Worm (Caenorhabditis elegans) whole organism, dauer: ENCODE data around the gene sri-20.

ENCODE experiments used
- unc-62 ChIP-seq: sonication (generic microtip); optimal IDR thresholded peaks from 2 replicates; lab custom pipeline; 2017; ENCODE audit warnings: missing biosample characterization, missing genetic modification reagents, missing genetic modification characterization

The sri-20 gene

DNA sequence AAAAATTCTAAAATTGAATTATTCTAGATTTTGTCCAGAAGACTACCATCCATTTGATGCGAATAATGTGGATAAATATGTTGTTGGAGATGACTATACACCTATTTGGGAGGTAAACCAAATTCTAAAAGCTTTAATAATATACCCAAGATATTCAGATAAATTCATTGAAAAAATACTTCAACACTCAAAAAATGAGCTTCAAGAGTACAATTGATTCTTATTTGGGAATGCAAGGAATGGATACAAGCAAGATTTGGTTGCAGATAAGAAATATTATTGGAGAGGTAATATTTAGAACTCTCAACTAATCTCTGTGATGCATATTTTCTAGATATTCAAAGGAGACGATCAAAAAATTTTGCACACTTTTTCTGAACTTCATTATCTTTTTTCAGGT is 8.2 kb upstream of the sri-20 start:
- no peak for TF ChIP-seq unc-62

DNA sequence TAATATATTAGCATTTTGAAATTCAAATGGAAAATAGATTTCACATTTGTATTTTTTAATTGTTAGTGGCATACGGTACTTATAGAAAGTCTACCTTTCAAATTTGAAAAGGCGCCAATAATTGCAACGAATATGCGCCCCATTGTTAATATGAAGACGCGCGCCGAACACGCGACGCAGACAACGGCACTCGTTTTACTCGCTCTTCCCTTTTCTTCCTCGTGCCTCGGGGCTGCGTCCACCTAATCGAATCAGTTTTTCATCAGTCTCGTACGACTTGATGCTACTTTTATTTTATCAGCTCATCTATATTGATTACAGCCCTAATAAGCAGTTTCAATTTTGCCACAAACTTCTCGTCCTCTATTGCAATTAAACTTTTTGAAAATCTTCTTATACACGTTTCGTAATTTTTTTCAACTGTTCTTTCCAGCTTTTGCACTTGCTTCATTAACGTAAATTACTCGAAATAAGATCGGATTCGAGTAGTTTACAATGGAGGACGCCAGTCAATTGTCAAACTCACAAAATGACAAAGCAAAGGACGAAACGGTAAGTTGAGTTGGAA is 6.4 kb upstream of the sri-20 start, which contains the start of gene cash-1:
TSS of gene cash-1 (plus strand) at position 432 of the 568 bp plus-strand sequence.
- no peak for TF ChIP-seq unc-62

DNA sequence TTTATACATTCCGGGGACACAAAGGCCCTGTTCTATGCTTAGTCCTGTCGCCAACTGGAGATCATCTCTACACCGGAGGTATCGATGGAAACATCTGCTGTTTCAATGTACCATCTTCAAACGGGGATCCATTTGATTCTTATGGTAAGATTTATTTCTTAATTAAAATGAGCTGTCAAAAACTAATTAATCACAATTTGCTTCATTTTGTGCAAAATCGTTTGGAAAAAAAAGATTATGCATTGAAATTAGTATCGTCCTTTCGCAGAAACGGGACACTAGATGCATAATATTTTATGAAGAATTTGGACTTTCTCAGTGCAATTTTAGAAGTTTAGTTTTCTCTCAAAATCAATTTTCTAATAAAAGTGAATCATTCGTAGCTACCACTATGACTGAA is 4.5 kb upstream of the sri-20 start:
- no peak for TF ChIP-seq unc-62

DNA sequence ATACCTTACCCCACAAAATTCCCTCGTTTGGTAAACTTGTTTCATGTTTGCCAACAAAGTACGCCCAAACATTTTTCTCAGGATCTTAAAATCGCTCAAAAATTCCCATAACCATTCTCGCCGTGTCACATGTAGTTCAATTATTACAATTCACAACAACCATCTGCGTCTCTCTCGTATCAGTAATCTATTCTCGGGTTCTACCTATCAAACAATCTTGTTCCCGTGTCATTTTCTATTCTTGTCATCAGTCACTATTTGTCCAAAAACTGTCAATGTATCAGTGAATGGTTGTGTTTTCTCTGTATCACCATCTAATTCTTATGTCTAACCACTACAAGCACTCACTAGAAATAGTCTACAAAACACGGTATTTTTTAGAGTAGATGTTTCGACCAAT is 2.8 kb downstream of the sri-20 start:
- TF ChIP-seq unc-62, result no peak

DNA sequence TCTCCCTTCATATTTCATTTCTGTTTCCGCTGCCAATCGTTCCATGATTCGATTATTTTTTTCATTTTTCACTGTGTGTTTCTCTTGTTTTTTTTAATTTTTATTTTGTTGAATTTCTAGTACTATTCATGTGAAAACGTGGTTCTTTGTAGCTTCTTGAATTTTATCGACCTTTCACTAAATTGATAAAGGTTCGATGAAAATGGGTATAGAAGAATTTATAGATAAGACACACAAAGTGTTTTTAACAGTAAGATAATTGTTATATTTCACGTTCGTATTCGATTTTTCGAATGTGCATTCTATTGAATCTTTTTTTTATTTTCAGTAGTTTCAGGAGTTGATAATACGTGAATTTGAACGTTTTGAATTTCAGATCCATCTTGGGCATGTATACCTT is 3.6 kb downstream of the sri-20 start, which contains the start of gene ugt-49:
TSS of gene ugt-49 (plus strand) at position 371 of the 400 bp plus-strand sequence.
- TF ChIP-seq unc-62, result no peak

DNA sequence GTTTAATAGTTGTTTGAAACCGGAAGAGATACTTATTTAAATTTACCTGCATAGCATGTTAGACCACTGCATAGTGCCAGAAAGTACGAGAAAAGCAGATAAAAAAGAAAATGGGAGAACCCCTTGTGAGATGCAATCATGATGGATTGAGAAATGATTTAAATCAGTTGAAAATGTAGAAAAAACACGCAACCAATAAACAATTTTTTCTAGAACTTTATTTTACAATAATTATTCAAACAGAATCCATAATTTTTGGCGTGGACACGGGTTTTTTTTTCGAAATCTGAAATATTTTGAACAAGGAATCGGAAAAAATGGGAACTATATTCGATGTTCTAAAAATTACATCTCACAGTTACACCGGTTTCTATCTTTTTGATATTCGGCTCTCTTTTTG is 10.9 kb downstream of the sri-20 start, which contains the start of gene AC3.12:
TSS of gene AC3.12 (minus strand) at position 101 of the 400 bp plus-strand sequence.
- no peak for TF ChIP-seq unc-62

DNA sequence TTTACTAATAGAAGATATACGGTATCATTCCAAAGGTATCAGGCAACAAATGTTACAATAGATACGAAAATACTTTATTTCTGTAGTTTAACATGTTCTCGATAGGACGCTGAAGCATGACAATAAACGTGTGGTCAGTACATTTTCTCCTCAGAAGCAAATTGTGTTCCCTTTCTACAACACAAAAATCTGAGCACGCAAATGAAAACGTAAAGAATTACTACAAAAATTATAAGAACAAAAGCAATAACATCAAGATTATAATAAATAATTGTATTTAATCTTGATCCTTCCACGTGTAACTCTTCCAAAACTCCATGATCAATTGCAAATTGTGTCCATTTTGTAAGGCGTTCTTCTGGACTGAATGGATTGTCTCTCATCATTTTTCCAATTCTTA is 11.4 kb downstream of the sri-20 start:
- no peak for TF ChIP-seq unc-62

DNA sequence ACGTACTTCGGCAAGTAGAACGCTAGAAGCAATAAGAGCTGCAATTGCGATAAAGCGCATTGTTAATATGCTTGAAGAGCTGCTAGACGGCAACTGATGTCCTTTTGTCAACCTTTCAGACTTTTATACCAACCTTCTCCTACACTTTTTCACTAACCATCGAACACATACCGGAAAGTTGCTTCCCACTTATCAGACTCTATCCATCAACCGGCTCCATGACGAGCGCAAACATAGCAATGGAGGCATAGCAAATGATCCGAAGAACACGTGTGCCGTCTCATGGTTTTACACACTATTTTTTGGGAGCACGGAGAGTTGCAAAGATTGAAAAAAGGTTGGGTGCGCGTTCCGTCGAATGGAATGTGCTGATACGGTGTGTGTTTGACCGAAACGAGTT is 13.4 kb downstream of the sri-20 start, which contains the start of gene abu-1:
TSS of gene abu-1 (minus strand) at position 101 of the 400 bp plus-strand sequence.
- no peak for TF ChIP-seq unc-62

DNA sequence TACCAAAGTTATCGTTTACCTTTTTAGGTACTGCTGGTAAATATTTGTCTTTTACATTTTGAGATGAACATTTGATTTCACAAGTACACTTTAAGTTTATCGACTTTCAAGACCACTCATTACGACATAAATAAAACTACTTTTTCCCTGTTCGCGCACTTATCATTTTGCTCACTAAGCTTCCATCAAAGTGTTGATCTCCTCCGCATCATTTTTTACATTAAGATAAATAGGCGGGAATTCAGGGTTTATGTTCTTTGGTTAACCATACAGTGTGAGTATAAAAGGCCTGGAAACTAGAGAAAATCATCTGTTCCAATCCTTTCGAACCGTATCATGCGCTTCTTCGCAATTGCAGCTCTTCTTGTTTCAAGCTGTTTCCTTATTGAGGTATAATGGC is 13.8 kb downstream of the sri-20 start, which contains the start of gene pqn-2:
TSS of gene pqn-2 (plus strand) at position 301 of the 400 bp plus-strand sequence.
- no peak for TF ChIP-seq unc-62

DNA sequence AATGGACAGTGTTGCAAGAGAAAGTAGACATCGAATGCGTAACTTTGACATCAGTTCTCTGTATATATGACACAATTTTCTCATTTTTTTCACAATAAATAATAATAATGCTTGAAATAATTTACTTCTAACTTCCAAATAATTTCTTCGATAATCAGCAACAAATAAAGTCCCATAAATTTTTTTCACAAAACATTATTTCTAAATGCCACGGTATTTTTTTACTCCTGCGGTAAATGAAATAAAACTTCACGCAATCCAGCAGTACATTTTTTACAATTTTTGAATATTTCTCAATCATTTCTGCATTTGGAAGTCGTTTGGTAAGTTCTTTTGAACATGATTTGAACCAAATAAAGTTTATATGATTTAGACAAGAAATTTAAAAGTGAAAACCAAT is 15.6 kb downstream of the sri-20 start, which contains the start of gene spe-10:
TSS of gene spe-10 (plus strand) at position 301 of the 400 bp plus-strand sequence.
- no peak for TF ChIP-seq unc-62

DNA sequence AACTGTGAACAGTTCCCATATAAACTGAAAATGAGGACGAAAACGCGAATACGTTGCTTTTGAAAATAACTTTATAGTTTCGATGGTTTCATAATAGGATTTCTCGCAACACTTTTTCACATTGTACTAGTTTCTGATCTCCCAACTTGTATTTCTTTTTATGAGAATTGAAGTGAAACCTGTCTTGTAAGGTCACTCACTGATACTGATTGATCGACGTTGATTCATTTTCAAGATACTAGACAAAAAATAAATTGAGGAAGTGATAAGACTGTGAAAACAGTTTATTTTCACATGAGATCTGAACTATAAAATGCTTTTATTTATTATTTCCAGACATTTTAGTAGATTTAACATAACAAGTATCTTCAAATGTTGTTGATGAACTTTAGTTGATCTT is 19.1 kb downstream of the sri-20 start:
- no peak for TF ChIP-seq unc-62

DNA sequence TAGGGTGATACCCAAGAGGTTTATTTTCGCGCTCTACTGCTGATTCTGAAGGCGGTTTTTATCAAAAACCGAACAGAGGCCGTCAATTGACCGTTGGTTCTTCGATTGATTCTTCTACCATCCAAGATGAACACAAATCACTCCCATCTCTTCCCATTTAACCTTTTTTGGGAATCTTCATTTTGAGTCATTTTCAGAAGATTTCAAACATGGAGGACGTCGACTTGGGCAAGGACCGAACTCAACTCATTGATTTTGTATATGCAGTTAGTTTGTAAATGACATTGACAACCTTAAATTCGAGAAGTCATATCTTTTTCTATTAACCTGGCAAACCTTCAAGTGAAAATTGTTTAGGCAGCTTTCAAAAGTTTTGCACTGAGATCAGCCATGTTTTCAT is 20.0 kb downstream of the sri-20 start, which contains the start of gene AC3.5:
TSS of gene AC3.5 (plus strand) at position 210 of the 400 bp plus-strand sequence.
- no peak for TF ChIP-seq unc-62

DNA sequence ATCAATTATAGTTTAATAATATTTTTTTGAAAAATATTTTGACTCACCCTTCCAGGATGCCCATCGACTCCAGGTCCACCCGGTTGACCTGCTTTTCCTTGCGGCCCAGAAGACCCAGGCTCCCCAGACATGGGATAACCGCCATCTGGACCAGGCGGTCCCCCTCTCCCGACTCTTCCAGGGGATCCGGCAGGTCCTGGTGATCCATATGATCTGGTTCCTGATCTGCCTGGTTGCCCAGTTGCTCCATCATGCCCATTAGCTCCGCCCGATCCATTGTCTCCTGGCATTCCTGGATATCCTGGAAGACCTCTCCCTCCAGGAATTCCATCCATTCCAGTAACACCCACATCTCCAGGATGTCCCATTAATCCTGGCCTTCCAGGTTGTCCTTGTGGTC is 25.4 kb downstream of the sri-20 start:
- TF ChIP-seq unc-62, result no peak

DNA sequence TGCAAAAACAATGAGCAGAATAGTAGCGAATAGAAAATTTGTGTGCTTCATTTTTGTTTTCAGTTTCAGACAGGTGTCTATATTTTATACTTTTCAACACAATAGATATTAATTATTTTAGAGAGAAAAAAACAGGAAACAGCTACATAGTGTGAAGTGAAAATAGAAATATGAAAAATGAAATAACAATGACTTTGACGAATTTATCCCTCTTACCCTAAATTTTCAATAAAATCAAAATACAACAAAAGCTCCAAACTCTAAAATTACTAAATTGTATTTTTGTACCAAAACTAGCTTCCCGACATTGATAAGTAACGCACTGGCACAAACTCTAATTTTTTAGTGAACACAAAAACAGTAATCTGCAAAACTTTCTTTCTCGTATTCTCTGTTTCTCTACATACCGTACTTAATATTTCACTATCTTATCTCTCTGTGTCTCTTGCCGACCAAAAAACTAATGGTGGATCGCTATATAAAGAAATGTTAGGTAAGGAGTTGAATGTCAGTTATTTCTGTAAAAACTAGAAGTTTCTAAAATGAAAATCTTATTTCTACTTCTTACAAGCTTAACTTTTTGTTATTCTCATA is 26.9 kb downstream of the sri-20 start, which contains the start of the genes col-151 and ugt-1:
TSS of gene col-151 (minus strand) at position 51 of the 594 bp plus-strand sequence.
TSS of gene ugt-1 (plus strand) at position 491 of the 594 bp plus-strand sequence.
- no peak for TF ChIP-seq unc-62

DNA sequence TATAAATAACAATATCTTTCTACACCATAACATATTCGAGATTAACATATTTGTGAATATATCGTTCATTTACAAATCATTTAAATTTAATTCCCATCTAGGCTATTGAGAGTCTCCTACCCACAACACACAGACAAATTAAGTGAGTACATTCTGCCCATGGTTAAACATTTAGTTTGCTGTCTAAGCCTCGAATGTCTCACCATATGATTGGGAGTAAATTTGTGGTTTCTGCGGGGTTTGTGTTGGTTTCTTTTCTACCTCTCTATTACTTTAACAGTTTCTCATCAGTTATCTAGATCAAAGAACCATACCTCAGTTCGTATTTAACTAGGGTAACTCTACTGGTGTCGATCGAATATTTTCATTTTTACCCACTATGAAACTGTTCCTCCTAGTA is 30.1 kb downstream of the sri-20 start, which contains the start of gene ugt-2:
TSS of gene ugt-2 (plus strand) at position 371 of the 400 bp plus-strand sequence.
- no peak for TF ChIP-seq unc-62

DNA sequence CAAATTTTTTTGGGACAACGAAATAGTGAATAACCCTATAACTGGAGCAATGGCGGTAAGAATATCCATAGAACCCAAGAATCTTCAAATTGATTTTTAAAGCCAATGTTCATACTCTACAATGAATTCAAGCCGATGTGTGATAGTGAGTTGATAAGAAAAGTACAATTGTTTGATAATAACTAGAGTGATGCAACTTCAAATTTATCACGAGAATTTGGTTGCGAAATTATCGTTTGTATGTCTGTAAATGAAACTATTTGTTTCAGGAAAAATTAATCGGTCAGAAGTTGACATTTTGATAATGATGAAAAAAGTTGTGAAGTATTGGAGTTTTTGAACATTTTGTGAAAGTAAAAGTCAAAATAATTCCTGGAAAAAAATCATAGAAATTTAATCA is 30.9 kb downstream of the sri-20 start:
- no peak for TF ChIP-seq unc-62

DNA sequence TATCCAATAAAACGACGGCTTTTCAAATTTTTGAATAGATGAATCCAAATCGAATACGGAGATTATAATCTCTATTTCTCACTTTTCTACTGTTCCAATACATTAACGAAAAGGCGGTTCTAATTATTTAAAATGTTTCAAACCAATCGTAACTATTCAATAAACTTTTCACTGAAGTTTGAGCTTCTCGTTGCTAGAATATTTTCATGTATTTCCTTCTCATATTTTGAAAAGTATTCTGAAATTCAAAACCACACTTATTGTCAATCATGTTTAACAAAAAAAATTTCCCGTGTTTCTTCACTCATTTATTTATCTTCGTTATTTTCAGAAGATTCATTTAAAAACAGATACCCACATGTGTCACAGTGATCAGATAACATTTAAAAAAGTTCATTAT is 34.4 kb downstream of the sri-20 start, which contains the start of gene F15H10.8:
TSS of gene F15H10.8 (minus strand) at position 101 of the 400 bp plus-strand sequence.
- TF ChIP-seq unc-62, result no peak

DNA sequence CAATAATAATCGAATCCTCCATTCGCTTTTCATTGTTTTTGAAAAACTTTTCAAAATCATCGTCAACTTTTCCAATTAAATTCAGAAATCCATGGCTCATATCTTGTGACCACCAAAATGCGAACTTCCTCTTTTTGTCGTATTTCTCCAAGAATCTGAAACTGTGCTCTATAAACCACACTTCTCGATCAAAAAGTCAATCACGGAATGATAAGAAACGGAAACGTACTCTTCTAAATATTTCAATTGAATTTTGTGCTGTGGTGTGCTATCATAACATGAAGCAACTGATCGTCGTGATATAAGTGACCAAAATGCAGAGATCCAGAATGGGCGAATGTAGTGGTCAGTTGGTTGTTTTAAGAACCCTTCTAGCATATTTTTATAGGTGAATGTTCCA is 36.3 kb downstream of the sri-20 start:
- TF ChIP-seq unc-62, result no peak
